Worm (Caenorhabditis elegans) whole organism, L3 larva: ENCODE results near the gene otpl-2.

Experiments
- R02D3.7 ChIP-seq: fragments of 150-350 bp; optimal IDR thresholded peaks from 2 replicates; lab custom pipeline; 2014; ENCODE audit warnings: missing biosample characterization, missing genetic modification characterization
- ZK546.5 ChIP-seq: sonication (generic microtip); optimal IDR thresholded peaks from 2 replicates; lab custom pipeline; 2017; ENCODE audit warnings: missing biosample characterization, missing genetic modification characterization
- aly-2 ChIP-seq: fragments of 150-350 bp; optimal IDR thresholded peaks from 2 replicates; lab custom pipeline; 2014; ENCODE audit warnings: missing biosample characterization, missing genetic modification characterization
- ama-1 ChIP-seq: fragments of 150-350 bp; optimal IDR thresholded peaks from 2 replicates; lab custom pipeline; 2018
- ceh-16 ChIP-seq: sonication (generic microtip); optimal IDR thresholded peaks from 2 replicates; lab custom pipeline; 2017; ENCODE audit warnings: missing biosample characterization, missing genetic modification characterization
- ceh-82 ChIP-seq: fragments of 150-350 bp; optimal IDR thresholded peaks from 2 replicates; lab custom pipeline; 2014; ENCODE audit warnings: missing biosample characterization, missing genetic modification characterization
- ceh-9 ChIP-seq: sonication (generic microtip); optimal IDR thresholded peaks from 2 replicates; lab custom pipeline; 2018; ENCODE audit warnings: missing biosample characterization, missing genetic modification characterization
- daf-12 ChIP-seq: fragments of 150-350 bp; optimal IDR thresholded peaks from 2 replicates; lab custom pipeline; 2014; ENCODE audit warnings: missing biosample characterization, missing genetic modification reagents, missing genetic modification characterization
- egl-27 ChIP-seq: sonication (generic microtip); optimal IDR thresholded peaks from 4 replicates; lab custom pipeline; 2017; ENCODE audit warnings: missing biosample characterization, missing genetic modification reagents, missing genetic modification characterization
- egl-5 ChIP-seq: fragments of 150-350 bp; optimal IDR thresholded peaks from 2 replicates; lab custom pipeline; 2017; ENCODE audit warnings: missing biosample characterization, missing genetic modification reagents, missing genetic modification characterization, inconsistent platforms
- elt-1 ChIP-seq: fragments of 150-350 bp; optimal IDR thresholded peaks from 2 replicates; lab custom pipeline; 2014; ENCODE audit warnings: missing biosample characterization, missing genetic modification characterization
- elt-2 ChIP-seq: sonication (generic microtip); optimal IDR thresholded peaks from 2 replicates; lab custom pipeline; 2016; ENCODE audit warnings: missing genetic modification reagents, mild to moderate bottlenecking, missing genetic modification characterization, missing compliant biosample characterization
- elt-3 ChIP-seq, 3 experiments: fragments of 150-350 bp in 1 of 3; sonication (generic microtip) in 2 of 3; optimal IDR thresholded peaks; 2 replicates in 2 of 3; 4 replicates in 1 of 3; lab custom pipeline; 2014 to 2017; ENCODE audit warnings: missing biosample characterization in 3 of 3, missing genetic modification characterization in 3 of 3
- eor-1 ChIP-seq, 2 experiments: fragments of 150-350 bp; optimal IDR thresholded peaks; 2 replicates each; lab custom pipeline; 2014 to 2018; ENCODE audit warnings: missing biosample characterization in 2 of 2, missing genetic modification characterization in 2 of 2
- fkh-10 ChIP-seq: sonication (generic microtip); optimal IDR thresholded peaks from 2 replicates; lab custom pipeline; 2017; ENCODE audit warnings: missing biosample characterization, missing genetic modification reagents, missing genetic modification characterization
- fkh-2 ChIP-seq: fragments of 150-350 bp; optimal IDR thresholded peaks from 2 replicates; lab custom pipeline; 2014; ENCODE audit warnings: missing biosample characterization, missing genetic modification reagents, missing genetic modification characterization
- hmg-11 ChIP-seq: sonication (generic microtip); optimal IDR thresholded peaks from 2 replicates; lab custom pipeline; 2016; ENCODE audit warnings: missing genetic modification characterization, missing compliant biosample characterization
- jun-1 ChIP-seq: fragments of 150-350 bp; optimal IDR thresholded peaks from 2 replicates; lab custom pipeline; 2014; ENCODE audit warnings: missing biosample characterization, missing genetic modification reagents, missing genetic modification characterization
- lin-15B ChIP-seq: fragments of 150-350 bp; optimal IDR thresholded peaks from 2 replicates; lab custom pipeline; 2014; ENCODE audit warnings: missing biosample characterization, missing genetic modification characterization
- lsy-12 ChIP-seq: sonication (generic microtip); optimal IDR thresholded peaks from 2 replicates; lab custom pipeline; 2016; ENCODE audit warnings: mild to moderate bottlenecking, missing genetic modification characterization, missing compliant biosample characterization
- mml-1 ChIP-seq: fragments of 150-350 bp; sonication (generic microtip); optimal IDR thresholded peaks from 3 replicates; lab custom pipeline; 2014; ENCODE audit warnings: missing biosample characterization, missing genetic modification characterization
- nfya-1 ChIP-seq: sonication (generic microtip); optimal IDR thresholded peaks from 2 replicates; lab custom pipeline; 2017; ENCODE audit warnings: missing genetic modification characterization, mild to moderate bottlenecking, missing compliant biosample characterization, antibody characterized with exemption, moderate library complexity; ENCODE audit not compliant: insufficient read depth
- nhr-11 ChIP-seq: fragments of 150-350 bp; optimal IDR thresholded peaks from 2 replicates; lab custom pipeline; 2014; ENCODE audit warnings: missing biosample characterization, missing genetic modification characterization
- nhr-23 ChIP-seq: fragments of 150-350 bp; optimal IDR thresholded peaks from 2 replicates; lab custom pipeline; 2014; ENCODE audit warnings: missing biosample characterization, missing genetic modification reagents, missing genetic modification characterization
- nhr-25 ChIP-seq: sonication (generic microtip); optimal IDR thresholded peaks from 2 replicates; lab custom pipeline; 2017; ENCODE audit warnings: missing biosample characterization, missing genetic modification characterization
- nhr-43 ChIP-seq: sonication (generic microtip); optimal IDR thresholded peaks from 2 replicates; lab custom pipeline; 2016; ENCODE audit warnings: mild to moderate bottlenecking, missing genetic modification characterization, missing compliant biosample characterization; ENCODE audit not compliant: poor library complexity, severe bottlenecking
- nhr-67 ChIP-seq: fragments of 150-350 bp; optimal IDR thresholded peaks from 2 replicates; lab custom pipeline; 2014; ENCODE audit warnings: missing biosample characterization, missing genetic modification characterization
- nhr-76 ChIP-seq: fragments of 150-350 bp; sonication (generic microtip); optimal IDR thresholded peaks from 5 replicates; lab custom pipeline; 2014; ENCODE audit warnings: missing biosample characterization, missing genetic modification characterization
- nhr-77 ChIP-seq: fragments of 150-350 bp; optimal IDR thresholded peaks from 2 replicates; lab custom pipeline; 2014; ENCODE audit warnings: missing biosample characterization, missing genetic modification characterization
- pha-4 ChIP-seq: fragments of 150-350 bp; optimal IDR thresholded peaks from 2 replicates; lab custom pipeline; 2014; ENCODE audit warnings: missing biosample characterization, missing genetic modification reagents, missing genetic modification characterization
- pqm-1 ChIP-seq: fragments of 150-350 bp; optimal IDR thresholded peaks from 2 replicates; lab custom pipeline; 2017; ENCODE audit warnings: missing biosample characterization, missing genetic modification characterization, inconsistent platforms
- sea-2 ChIP-seq: fragments of 150-350 bp; sonication (generic microtip); optimal IDR thresholded peaks from 4 replicates; lab custom pipeline; 2014; ENCODE audit warnings: missing biosample characterization, missing genetic modification reagents, missing genetic modification characterization
- skn-1 ChIP-seq: fragments of 150-350 bp; optimal IDR thresholded peaks from 2 replicates; lab custom pipeline; 2014; ENCODE audit warnings: missing biosample characterization, missing genetic modification characterization
- snpc-4 ChIP-seq: fragments of 150-350 bp; optimal IDR thresholded peaks from 2 replicates; lab custom pipeline; 2014; ENCODE audit warnings: missing biosample characterization, missing genetic modification characterization
- tbx-2 ChIP-seq: sonication (generic microtip); optimal IDR thresholded peaks from 2 replicates; lab custom pipeline; 2016; ENCODE audit warnings: mild to moderate bottlenecking, missing genetic modification characterization, missing compliant biosample characterization
- unc-39 ChIP-seq: sonication (generic microtip); optimal IDR thresholded peaks from 4 replicates; lab custom pipeline; 2017; ENCODE audit warnings: missing biosample characterization, missing genetic modification characterization
- unc-62 ChIP-seq: fragments of 150-350 bp; sonication (generic microtip); optimal IDR thresholded peaks from 4 replicates; lab custom pipeline; 2014; ENCODE audit warnings: missing biosample characterization, missing genetic modification reagents, missing genetic modification characterization
- zag-1 ChIP-seq: fragments of 150-350 bp; optimal IDR thresholded peaks from 2 replicates; lab custom pipeline; 2014; ENCODE audit warnings: missing biosample characterization, missing genetic modification characterization
- ztf-11 ChIP-seq: fragments of 150-350 bp; optimal IDR thresholded peaks from 2 replicates; lab custom pipeline; 2014; ENCODE audit warnings: missing biosample characterization, missing genetic modification characterization
- ztf-4 ChIP-seq: fragments of 150-350 bp; optimal IDR thresholded peaks from 2 replicates; lab custom pipeline; 2014; ENCODE audit warnings: missing biosample characterization, missing genetic modification characterization

otpl-2 gene

ce11 chrV:4043632-4044031 is 29.9 kb upstream of the otpl-2 start, which contains the start of gene phat-3:
TSS of gene phat-3 (plus strand) at chrV:4043932.
- TF ChIP-seq elt-2 (tag; lab: Kevin White, UChicago) (no peak), ztf-4 (tag; lab: Kevin White, UChicago) (no peak), egl-5 (tag; lab: Kevin White, UChicago) (no peak), aly-2 (tag; lab: Kevin White, UChicago) (no peak), nfya-1 (tag; lab: Kevin White, UChicago) (no peak), unc-39 (no peak), nhr-67 (tag; lab: Kevin White, UChicago) (no peak), ceh-82 (tag; lab: Kevin White, UChicago) (no peak), ama-1 (lab: Kevin White, UChicago) (no peak), lin-15B (tag; lab: Kevin White, UChicago) (no peak), elt-3 (tag; optimal IDR thresholded peaks at IDR 0.05; lab: Kevin White, UChicago) (no peak), fkh-2 (tag; lab: Kevin White, UChicago) (no peak), egl-27 (no peak), nhr-77 (tag; lab: Kevin White, UChicago) (no peak), skn-1 (tag; lab: Kevin White, UChicago) (no peak), nhr-23 (tag; lab: Kevin White, UChicago) (no peak), nhr-11 (tag; lab: Kevin White, UChicago) (no peak), daf-12 (tag; lab: Kevin White, UChicago) (no peak), ztf-11 (no peak), nhr-76 (tag; lab: Kevin White, UChicago) (no peak)

- TF ChIP-seq tbx-2 (tag; lab: Kevin White, UChicago) (no peak), nhr-25 (tag; lab: Kevin White, UChicago) (no peak), lin-15B (tag; lab: Kevin White, UChicago) (no peak), snpc-4 (tag; lab: Kevin White, UChicago) (no peak), ama-1 (lab: Kevin White, UChicago) (no peak)
Measured at ce11 chrV:4046122-4046521, 27.4 kb upstream of the otpl-2 start, which contains the start of gene phat-7. TSS of gene phat-7 (plus strand) at chrV:4046422.

ce11 chrV:4047541-4047940 is 26.0 kb upstream of the otpl-2 start, which contains the start of gene srh-169:
TSS of gene srh-169 (plus strand) at chrV:4047841.
- TF ChIP-seq nhr-43 (tag; lab: Kevin White, UChicago) (no peak), ceh-9 (tag; lab: Kevin White, UChicago) (no peak), aly-2 (tag; lab: Kevin White, UChicago) (no peak), lsy-12 (tag; lab: Kevin White, UChicago) (no peak), fkh-10 (GFP tag; lab: Kevin White, UChicago) (no peak), mml-1 (tag; lab: Kevin White, UChicago) (no peak), skn-1 (tag; lab: Kevin White, UChicago) (no peak), egl-27 (no peak), pqm-1 (no peak), unc-62 (GFP tag; lab: Kevin White, UChicago) (no peak), nhr-67 (tag; lab: Kevin White, UChicago) (no peak), elt-2 (tag; lab: Kevin White, UChicago) (no peak), hmg-11 (tag; lab: Kevin White, UChicago) (no peak), elt-1 (no peak)

ce11 chrV:4055025-4055424 is 18.5 kb upstream of the otpl-2 start, which contains the start of gene djr-1.2:
TSS of gene djr-1.2 (minus strand) at chrV:4055125.
- TF ChIP-seq eor-1 (tag; optimal IDR thresholded peaks at IDR 0.05; lab: Kevin White, UChicago) (no peak), egl-5 (tag; lab: Kevin White, UChicago) (no peak)
- TF ChIP-seq, all 47 proteins: peak for 0

- no peak for TF ChIP-seq egl-27
- TF ChIP-seq elt-3 (tag; optimal IDR thresholded peaks at IDR 0.05; lab: Kevin White, UChicago): no peak
- TF ChIP-seq jun-1 (tag; lab: Kevin White, UChicago): no peak
- TF ChIP-seq lin-15B (tag; lab: Kevin White, UChicago): no peak
- no peak for TF ChIP-seq sea-2
- no peak for TF ChIP-seq aly-2 (tag; lab: Kevin White, UChicago)
- no peak for TF ChIP-seq ztf-11
- no peak for TF ChIP-seq nhr-25 (tag; lab: Kevin White, UChicago)
- no peak for TF ChIP-seq ceh-82 (tag; lab: Kevin White, UChicago)
- no peak for TF ChIP-seq ceh-16 (tag; lab: Kevin White, UChicago)
- no peak for TF ChIP-seq lsy-12 (tag; lab: Kevin White, UChicago)
- no peak for TF ChIP-seq R02D3.7 (tag; lab: Kevin White, UChicago)
- TF ChIP-seq pha-4 (tag; lab: Kevin White, UChicago): no peak
- no peak for TF ChIP-seq ZK546.5
- no peak for TF ChIP-seq zag-1 (tag; lab: Kevin White, UChicago)
- no peak for TF ChIP-seq unc-39
Measured at ce11 chrV:4056203-4056602, 17.4 kb upstream of the otpl-2 start.
